Fruit fly (Drosophila melanogaster) whole organism: ENCODE results near the gene Rab35.
"Not testable (repeated sequence)": the region's sequence is repeated elsewhere in the genome, so short reads cannot be mapped to it uniquely, and the experiment has no call there.

Experiments
- psq ChIP-seq: fragments of >200 bp; optimal IDR thresholded peaks from 2 replicates; lab custom pipeline; 2017
- usp ChIP-seq: fragments of >200 bp; optimal IDR thresholded peaks from 2 replicates; lab custom pipeline; 2017; ENCODE audit warnings: missing biosample characterization, missing genetic modification characterization, mixed read lengths

DNA sequence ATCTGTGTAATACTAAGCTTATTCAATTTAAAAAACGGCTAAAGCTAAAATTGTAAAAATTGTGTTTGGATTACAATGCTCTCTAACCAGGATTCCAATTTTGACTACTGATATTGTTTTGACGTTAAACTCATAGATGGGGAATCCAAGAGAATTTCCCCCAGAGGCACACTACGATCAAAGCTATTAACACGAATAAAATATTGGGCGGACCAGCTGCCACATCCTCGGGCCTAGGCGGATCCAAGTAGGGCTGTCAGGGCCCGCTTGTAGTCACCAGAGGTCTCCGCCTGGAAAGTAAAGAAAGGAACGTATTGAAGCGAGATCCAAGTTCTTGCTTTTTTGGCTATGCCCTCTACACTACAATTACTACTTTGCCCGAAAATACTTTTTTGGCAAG, 34.5 kb upstream of the Rab35 start, which contains the start of gene Sdic3:
- TF ChIP-seq usp; psq (lab: Kevin White, UChicago): not testable (repeated sequence)
